Fruit fly (Drosophila melanogaster) whole organism, prepupa: ENCODE measurements around the gene CG16903.
A peak's percentile ranks its signal among the peaks of the same experiment; 100 is the strongest.

Experiments
- Blimp-1 ChIP-seq: fragments of 200-800 bp; sonication (Bioruptor generic); optimal IDR thresholded peaks from 3 replicates; lab custom pipeline; 2017; ENCODE audit warnings: missing biosample characterization, missing genetic modification characterization, mild to moderate bottlenecking, moderate library complexity, missing genetic modification reagents
- CG10631 ChIP-seq: fragments of 200-800 bp; sonication (Bioruptor generic); optimal IDR thresholded peaks from 2 replicates; lab custom pipeline; 2016; ENCODE audit warnings: missing biosample characterization, missing genetic modification characterization
- CG11762 ChIP-seq: fragments of 200-800 bp; sonication (Bioruptor generic); optimal IDR thresholded peaks from 3 replicates; lab custom pipeline; 2016; ENCODE audit warnings: missing biosample characterization, missing genetic modification characterization; ENCODE audit not compliant: insufficient read depth
- CG11902 ChIP-seq: fragments of 200-800 bp; sonication (Bioruptor generic); optimal IDR thresholded peaks from 3 replicates; lab custom pipeline; 2016; ENCODE audit warnings: missing biosample characterization, missing genetic modification characterization
- CG16779 ChIP-seq: fragments of 200-800 bp; sonication (Bioruptor generic); optimal IDR thresholded peaks from 3 replicates; lab custom pipeline; 2017; ENCODE audit warnings: missing biosample characterization, mild to moderate bottlenecking, missing genetic modification characterization
- CG31627 ChIP-seq: fragments of 200-800 bp; sonication (Bioruptor generic); optimal IDR thresholded peaks from 3 replicates; lab custom pipeline; 2016; ENCODE audit warnings: missing biosample characterization, missing genetic modification characterization
- CG32006 ChIP-seq: fragments of 200-800 bp; sonication (Bioruptor generic); optimal IDR thresholded peaks from 3 replicates; lab custom pipeline; 2017; ENCODE audit warnings: missing biosample characterization, mild to moderate bottlenecking, missing genetic modification characterization
- CG6163 ChIP-seq: fragments of 200-800 bp; sonication (Bioruptor generic); IDR thresholded peaks from 3 replicates; pipeline ENCODE4 v1.3.6; 2022; ENCODE audit warnings: missing biosample characterization, missing genetic modification characterization
- CG6792 ChIP-seq: fragments of 200-800 bp; sonication (Bioruptor generic); optimal IDR thresholded peaks from 3 replicates; lab custom pipeline; 2016; ENCODE audit warnings: missing biosample characterization, missing genetic modification characterization
- CG6854 ChIP-seq: fragments of 200-800 bp; sonication (Bioruptor generic); optimal IDR thresholded peaks from 2 replicates; lab custom pipeline; 2017; ENCODE audit warnings: missing biosample characterization, mild to moderate bottlenecking, missing genetic modification characterization
- CG7368 ChIP-seq: fragments of 200-800 bp; sonication (Bioruptor generic); optimal IDR thresholded peaks from 3 replicates; lab custom pipeline; 2016; ENCODE audit warnings: missing biosample characterization, missing genetic modification characterization
- Eip75B ChIP-seq: fragments of 200-800 bp; sonication (Bioruptor generic); optimal IDR thresholded peaks from 3 replicates; lab custom pipeline; 2016; ENCODE audit warnings: missing biosample characterization, missing genetic modification characterization
- Eip78C ChIP-seq: fragments of 200-800 bp; sonication (Bioruptor generic); peaks from one replicate; lab custom pipeline; 2016; ENCODE audit warnings: missing biosample characterization, missing genetic modification characterization
- Gug ChIP-seq: fragments of 200-800 bp; sonication (Bioruptor generic); IDR thresholded peaks from 2 replicates; pipeline ENCODE4 v1.3.6; 2022; ENCODE audit warnings: missing biosample characterization, missing genetic modification characterization
- Hr39 ChIP-seq: fragments of 200-800 bp; sonication (Bioruptor generic); optimal IDR thresholded peaks from 2 replicates; lab custom pipeline; 2016; ENCODE audit warnings: missing biosample characterization, missing genetic modification characterization
- Lpt ChIP-seq: fragments of 200-800 bp; sonication (Bioruptor generic); optimal IDR thresholded peaks from 3 replicates; lab custom pipeline; 2016; ENCODE audit warnings: missing biosample characterization, missing genetic modification characterization
- Met ChIP-seq: fragments of 200-800 bp; sonication (Bioruptor generic); optimal IDR thresholded peaks from 3 replicates; lab custom pipeline; 2016; ENCODE audit warnings: missing biosample characterization, missing genetic modification characterization
- OdsH ChIP-seq: fragments of 200-800 bp; sonication (Bioruptor generic); optimal IDR thresholded peaks from 3 replicates; lab custom pipeline; 2016; ENCODE audit warnings: missing biosample characterization, missing genetic modification characterization
- Sox102F ChIP-seq: fragments of 200-800 bp; sonication (Bioruptor generic); optimal IDR thresholded peaks from 2 replicates; lab custom pipeline; 2016; ENCODE audit warnings: missing biosample characterization, mild to moderate bottlenecking, missing genetic modification characterization
- Sox14 ChIP-seq: fragments of 200-800 bp; sonication (Bioruptor generic); optimal IDR thresholded peaks from 3 replicates; lab custom pipeline; 2016; ENCODE audit warnings: missing biosample characterization, missing genetic modification characterization
- achi ChIP-seq: fragments of 200-800 bp; sonication (Bioruptor generic); optimal IDR thresholded peaks from 3 replicates; lab custom pipeline; 2016; ENCODE audit warnings: missing biosample characterization, missing genetic modification characterization
- acj6 ChIP-seq: fragments of 200-800 bp; sonication (Bioruptor generic); optimal IDR thresholded peaks from 3 replicates; lab custom pipeline; 2016; ENCODE audit warnings: missing biosample characterization, missing genetic modification characterization
- dsx ChIP-seq: fragments of 200-800 bp; optimal IDR thresholded peaks from 3 replicates; lab custom pipeline; 2019; ENCODE audit warnings: missing biosample characterization, mild to moderate bottlenecking, missing genetic modification characterization, moderate library complexity; ENCODE audit not compliant: poor library complexity, severe bottlenecking
- eg ChIP-seq: fragments of 200-800 bp; sonication (Bioruptor generic); IDR thresholded peaks from 3 replicates; pipeline ENCODE4 v1.3.6; 2022; ENCODE audit warnings: missing biosample characterization, missing genetic modification characterization
- fkh ChIP-seq: fragments of 200-800 bp; sonication (Bioruptor generic); optimal IDR thresholded peaks from 3 replicates; lab custom pipeline; 2017; ENCODE audit warnings: missing biosample characterization, mild to moderate bottlenecking, missing genetic modification characterization, moderate library complexity
- pdm3 ChIP-seq: fragments of 200-800 bp; sonication (Bioruptor generic); optimal IDR thresholded peaks from 3 replicates; lab custom pipeline; 2016; ENCODE audit warnings: missing biosample characterization, missing genetic modification characterization
- svp ChIP-seq: fragments of 200-800 bp; sonication (Bioruptor generic); peaks from one replicate; lab custom pipeline; 2016; ENCODE audit warnings: missing biosample characterization, missing genetic modification characterization
- topi ChIP-seq: fragments of 200-800 bp; sonication (Bioruptor generic); optimal IDR thresholded peaks from 3 replicates; lab custom pipeline; 2016; ENCODE audit warnings: missing biosample characterization, missing genetic modification characterization
- vri ChIP-seq: fragments of 200-800 bp; sonication (Bioruptor generic); optimal IDR thresholded peaks from 3 replicates; lab custom pipeline; 2016; ENCODE audit warnings: missing biosample characterization, mild to moderate bottlenecking, missing genetic modification characterization

CG16903 gene

DNA sequence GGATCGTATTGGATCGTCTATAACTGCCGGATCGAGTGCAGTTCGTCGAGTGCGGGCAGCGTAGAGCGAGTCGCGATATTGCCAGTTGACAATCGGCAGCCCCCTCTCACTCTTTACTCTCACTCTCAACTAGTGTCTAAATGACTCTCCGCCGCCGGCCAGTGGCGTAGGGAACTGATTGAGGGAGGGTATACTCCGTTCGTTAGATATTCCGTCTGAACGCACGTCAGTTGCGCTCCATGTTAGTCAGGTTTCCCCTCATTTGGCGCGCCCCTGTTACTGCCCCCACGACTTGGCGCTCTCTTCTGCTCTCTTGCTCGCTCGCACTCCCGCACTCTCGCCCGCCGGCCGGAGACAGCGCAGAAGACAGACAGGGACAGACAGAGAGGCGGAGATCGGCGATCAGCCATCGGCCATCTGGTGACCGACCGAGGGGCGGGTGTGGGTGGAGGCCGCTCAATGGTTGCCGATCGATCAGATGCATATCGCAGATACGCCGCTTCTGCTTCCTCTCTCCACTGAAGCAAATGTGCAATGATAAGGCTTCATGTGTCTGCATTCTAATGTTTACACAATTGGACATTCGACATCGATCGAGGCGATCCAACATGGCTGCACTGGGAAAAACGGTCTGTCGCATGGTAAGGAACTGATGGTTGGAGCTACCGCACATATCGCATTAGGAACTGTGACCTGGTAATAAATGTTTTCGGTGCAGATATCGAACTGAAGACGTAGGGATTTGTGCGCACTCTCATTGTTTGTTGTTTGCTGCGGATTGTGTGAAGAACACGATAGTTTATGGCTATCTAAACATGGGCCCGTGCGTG lies 29.9 kb downstream of the CG16903 start, which contains the start of gene moody (continued):
- TF ChIP-seq CG32006 (GFP tag; lab: Kevin White, UChicago) (peak; percentile 94), dsx (GFP tag; lab: Kevin White, UChicago) (peak; percentile 82), Blimp-1 (GFP tag; lab: Kevin White, UChicago) (peak; percentile 86), Hr39 (GFP tag; lab: Kevin White, UChicago) (peak; percentile 93), CG6854 (peak; percentile 80), CG16779 (tag; lab: Kevin White, UChicago) (peak; percentile 95), CG11762 (GFP tag; lab: Kevin White, UChicago) (peak; percentile 82), Sox102F (GFP tag; lab: Kevin White, UChicago) (peak; percentile 92), CG6163 (GFP tag; lab: Robert Waterston, UW) (peak; percentile 99), CG6792 (peak; percentile 96), CG11902 (GFP tag; lab: Kevin White, UChicago) (peak; percentile 94), vri (GFP tag; lab: Kevin White, UChicago) (peak; percentile 94), Eip75B (peak; percentile 93), OdsH (GFP tag; lab: Kevin White, UChicago) (peak; percentile 90), topi (GFP tag; lab: Kevin White, UChicago) (peak; percentile 91), CG7368 (GFP tag; lab: Kevin White, UChicago) (peak; percentile 96), CG10631 (GFP tag; lab: Kevin White, UChicago) (peak; percentile 84), CG31627 (GFP tag; lab: Kevin White, UChicago) (peak; percentile 92), Gug (GFP tag; lab: Robert Waterston, UW) (peak; percentile 95), Sox14 (GFP tag; lab: Kevin White, UChicago) (peak; percentile 95)
- TF ChIP-seq, all 60 proteins: peak for 60

dm6 chrX:2048778-2049686 lies 31.2 kb downstream of the CG16903 start:
- TF ChIP-seq Gug (GFP tag; lab: Robert Waterston, UW) (no peak), Eip78C (GFP tag; lab: Kevin White, UChicago) (peak; percentile 33), achi (GFP tag; lab: Kevin White, UChicago) (no peak), svp (peak; percentile 70), acj6 (GFP tag; lab: Kevin White, UChicago) (no peak), vri (GFP tag; lab: Kevin White, UChicago) (peak; percentile 87), fkh (GFP tag; lab: Kevin White, UChicago) (peak; percentile 51), CG6163 (GFP tag; lab: Robert Waterston, UW) (no peak), Met (GFP tag; lab: Kevin White, UChicago) (peak; percentile 31), CG32006 (GFP tag; lab: Kevin White, UChicago) (no peak), Lpt (GFP tag; lab: Kevin White, UChicago) (no peak), Sox102F (GFP tag; lab: Kevin White, UChicago) (no peak)

- no peak for TF ChIP-seq dsx (GFP tag; lab: Kevin White, UChicago)
- no peak for TF ChIP-seq achi (GFP tag; lab: Kevin White, UChicago)
- no peak for TF ChIP-seq CG32006 (GFP tag; lab: Kevin White, UChicago)
- TF ChIP-seq eg, result no peak
- 0 out of 3 replicates have a peak, but pooled peaks have one; percentile 16 for TF ChIP-seq CG6163 (GFP tag; lab: Robert Waterston, UW)
- TF ChIP-seq Eip78C (GFP tag; lab: Kevin White, UChicago), result peak; percentile 15
- TF ChIP-seq vri (GFP tag; lab: Kevin White, UChicago), result peak; percentile 39
- no peak for TF ChIP-seq Eip75B
- TF ChIP-seq Met (GFP tag; lab: Kevin White, UChicago), result no peak
- no peak for TF ChIP-seq Hr39 (GFP tag; lab: Kevin White, UChicago)
- TF ChIP-seq svp, result peak; percentile 95
- TF ChIP-seq pdm3 (GFP tag; lab: Kevin White, UChicago), result no peak
- no peak for TF ChIP-seq Sox102F (GFP tag; lab: Kevin White, UChicago)
- TF ChIP-seq Sox14 (GFP tag; lab: Kevin White, UChicago), result no peak
- TF ChIP-seq, all 60 proteins: peak for 4
These were observed 36.4 kb downstream of the CG16903 start, which contains the start of gene CG4325 for dm6 chrX:2043660-2044397. Gene CG4325 (minus strand): TSS chrX:2043818.
